Fruit fly (Drosophila melanogaster): ENCODE measurements around the gene Noc1.

Gene Noc1

DNA sequence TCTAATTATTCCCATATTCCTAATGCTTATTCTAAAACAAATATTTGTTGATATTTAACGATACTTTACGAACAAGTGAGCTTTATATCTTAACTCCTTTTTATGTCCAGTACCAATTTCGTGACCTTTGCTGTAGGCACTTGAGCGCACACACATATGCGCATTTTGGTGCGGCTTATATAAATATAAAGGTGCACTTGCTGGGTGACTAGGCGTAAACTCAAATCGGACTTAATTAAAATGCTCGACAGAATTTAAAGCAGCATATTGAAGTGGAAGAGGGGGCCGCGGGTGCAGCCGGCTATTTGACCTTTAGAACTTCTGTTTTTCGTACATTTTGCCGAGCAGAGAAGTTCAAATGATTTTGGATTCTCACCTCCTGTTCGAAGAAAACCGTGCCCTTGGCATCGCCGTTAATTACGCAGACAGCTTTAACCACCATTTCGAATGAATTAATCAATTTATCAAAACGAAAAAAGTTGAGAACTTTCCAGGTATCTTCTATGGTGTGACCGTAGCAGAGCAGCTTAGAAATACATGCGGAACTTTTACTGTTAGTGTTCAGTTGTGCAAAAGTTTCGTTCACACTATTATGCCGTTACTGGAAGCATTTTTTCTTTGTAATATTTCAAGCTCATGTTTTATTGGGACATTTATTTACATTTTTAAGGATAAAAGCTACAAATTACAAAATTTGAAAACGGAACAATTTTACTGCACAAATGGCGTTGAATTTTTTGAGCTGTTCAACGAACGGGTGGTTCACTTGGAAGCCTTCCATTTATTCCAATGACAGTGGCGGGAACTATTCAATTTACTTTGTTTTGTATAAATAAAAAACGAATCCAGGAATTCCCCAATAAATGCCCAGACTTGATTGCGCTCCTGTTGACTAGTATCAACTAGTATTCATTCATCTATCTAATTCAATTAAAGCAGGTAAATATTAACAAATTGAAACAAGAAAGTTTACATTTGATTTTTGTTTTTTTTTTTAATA is 38.9 kb downstream of the Noc1 start, which contains the start of gene Sod1 (continued):
- TF ChIP-seq salr (GFP tag; optimal IDR thresholded peaks at IDR 0.05) (peak in 1 of 2 experiments; percentile 47), ss (GFP tag; optimal IDR thresholded peaks at IDR 0.05) (peak; percentile 92 to 93), eg (GFP tag; IDR thresholded peaks at IDR 0.05) (no peak; the same call in 2 of the 3 replicates), Sox15 (GFP tag; optimal IDR thresholded peaks at IDR 0.05) (no peak), Sox14 (GFP tag; optimal IDR thresholded peaks at IDR 0.05) (peak; percentile 58), CG10669 (GFP tag; optimal IDR thresholded peaks at IDR 0.05) (peak; percentile 68), achi (GFP tag; optimal IDR thresholded peaks at IDR 0.05) (peak; percentile 25), esn (GFP tag; optimal IDR thresholded peaks at IDR 0.05) (peak; percentile 2), CG9139 (GFP tag; optimal IDR thresholded peaks at IDR 0.05) (peak; percentile 88), Sox102F (GFP tag; optimal IDR thresholded peaks at IDR 0.05) (no peak), CG6276 (GFP tag; optimal IDR thresholded peaks at IDR 0.05) (no peak), CG6808 (GFP tag; optimal IDR thresholded peaks at IDR 0.05) (peak; percentile 88), CG6854 (GFP tag; optimal IDR thresholded peaks at IDR 0.05) (peak; percentile 91), spab (GFP tag; optimal IDR thresholded peaks at IDR 0.05) (peak; percentile 66), CG1621 (tag; optimal IDR thresholded peaks at IDR 0.05) (peak; percentile 61)

- TF ChIP-seq CG7368 (GFP tag; optimal IDR thresholded peaks at IDR 0.05): no peak
- TF ChIP-seq CG3032 (tag; optimal IDR thresholded peaks at IDR 0.05): no peak
- no peak for TF ChIP-seq dac (GFP tag; optimal IDR thresholded peaks at IDR 0.05)
- no peak for TF ChIP-seq fd59A (GFP tag; optimal IDR thresholded peaks at IDR 0.05)
- no peak for TF ChIP-seq dsx (GFP tag; optimal IDR thresholded peaks at IDR 0.05; ENCODE audit: poor library complexity, severe bottlenecking)
- no peak for TF ChIP-seq Sox15 (GFP tag; optimal IDR thresholded peaks at IDR 0.05)
- no peak for TF ChIP-seq svp (GFP tag)
- TF ChIP-seq CG8632 (GFP tag; optimal IDR thresholded peaks at IDR 0.05): no peak
- TF ChIP-seq CG3919 (GFP tag; optimal IDR thresholded peaks at IDR 0.05): no peak
- no peak for TF ChIP-seq CG8319 (GFP tag; optimal IDR thresholded peaks at IDR 0.05)
- no peak for TF ChIP-seq CG9139 (GFP tag; optimal IDR thresholded peaks at IDR 0.05)
- TF ChIP-seq CG15336 (GFP tag; IDR thresholded peaks at IDR 0.05): no peak
- no peak for TF ChIP-seq acj6 (GFP tag; optimal IDR thresholded peaks at IDR 0.05)
- no peak for TF ChIP-seq CG32006 (GFP tag; optimal IDR thresholded peaks at IDR 0.05)
- TF ChIP-seq lz (GFP tag; optimal IDR thresholded peaks at IDR 0.05): no peak
- no peak for TF ChIP-seq CG8119 (GFP tag; IDR thresholded peaks at IDR 0.05)
- no peak for TF ChIP-seq achi (GFP tag; optimal IDR thresholded peaks at IDR 0.05)
These were observed 43.2 kb downstream of the Noc1 start for dm6 chr3L:11117733-11118132.

dm6 chr3L:11118627-11119395 is 44.2 kb downstream of the Noc1 start:
- TF ChIP-seq Lpt (GFP tag; optimal IDR thresholded peaks at IDR 0.05) (peak; percentile 19), CG6808 (GFP tag; optimal IDR thresholded peaks at IDR 0.05) (peak; percentile 44), CG4318 (GFP tag; optimal IDR thresholded peaks at IDR 0.05) (no peak), CG9139 (GFP tag; optimal IDR thresholded peaks at IDR 0.05) (peak; percentile 51), CG34406 (GFP tag; optimal IDR thresholded peaks at IDR 0.05) (no peak), salr (GFP tag; optimal IDR thresholded peaks at IDR 0.05) (peak in 1 of 2 experiments; percentile 23), CG1621 (tag; optimal IDR thresholded peaks at IDR 0.05) (peak; percentile 54), CG32006 (GFP tag; optimal IDR thresholded peaks at IDR 0.05) (peak; percentile 60), CG6276 (GFP tag; optimal IDR thresholded peaks at IDR 0.05) (peak; percentile 51), CG8319 (GFP tag; optimal IDR thresholded peaks at IDR 0.05) (no peak), svp (GFP tag) (peak; percentile 83), Gug (GFP tag; IDR thresholded peaks at IDR 0.05) (no peak; the same call in 1 of the 2 replicates), pdm3 (GFP tag; optimal IDR thresholded peaks at IDR 0.05) (no peak), eg (GFP tag; IDR thresholded peaks at IDR 0.05) (peak; percentile 53; the same call in 2 of the 3 replicates), CG8632 (GFP tag; optimal IDR thresholded peaks at IDR 0.05) (peak; percentile 4), fkh (GFP tag; optimal IDR thresholded peaks at IDR 0.05) (peak; percentile 100), Hr39 (GFP tag; optimal IDR thresholded peaks at IDR 0.05) (no peak), Eip78C (GFP tag) (peak; percentile 75), dsx (GFP tag; optimal IDR thresholded peaks at IDR 0.05; ENCODE audit: poor library complexity, severe bottlenecking) (peak; percentile 6), CG8119 (GFP tag; IDR thresholded peaks at IDR 0.05) (peak; percentile 72), OdsH (GFP tag; optimal IDR thresholded peaks at IDR 0.05) (peak; percentile 16), ss (GFP tag; optimal IDR thresholded peaks at IDR 0.05) (peak; percentile 61 to 70), CG6792 (GFP tag; optimal IDR thresholded peaks at IDR 0.05) (no peak), Sox14 (GFP tag; optimal IDR thresholded peaks at IDR 0.05) (peak; percentile 12), CG10669 (GFP tag; optimal IDR thresholded peaks at IDR 0.05) (no peak), CG11762 (GFP tag; optimal IDR thresholded peaks at IDR 0.05; ENCODE audit: insufficient read depth) (no peak), topi (GFP tag; optimal IDR thresholded peaks at IDR 0.05) (peak; percentile 6)

Measured in whole organism, prepupa.